Worm (Caenorhabditis elegans): ENCODE measurements around the gene his-4.

- no peak for TF ChIP-seq F13C5.2 (tag; optimal IDR thresholded peaks at IDR 0.05)
- no peak for TF ChIP-seq ama-1 (optimal IDR thresholded peaks at IDR 0.05)
- no peak for TF ChIP-seq B0310.2 (tag; optimal IDR thresholded peaks at IDR 0.05)
- TF ChIP-seq ets-7 (tag; optimal IDR thresholded peaks at IDR 0.05): no peak
- no peak for TF ChIP-seq tbx-11 (GFP tag; IDR thresholded peaks at IDR 0.05)
- no peak for TF ChIP-seq tbx-37 (GFP tag; conservative IDR thresholded peaks at IDR 0.05)
- TF ChIP-seq flt-1 (GFP tag; IDR thresholded peaks at IDR 0.05): no peak
- TF ChIP-seq pes-1 (GFP tag; IDR thresholded peaks at IDR 0.05): no peak
- no peak for TF ChIP-seq tra-4 (tag; optimal IDR thresholded peaks at IDR 0.05)
- no peak for TF ChIP-seq ceh-13 (GFP tag; optimal IDR thresholded peaks at IDR 0.05)
Observed at ce11 chrV:16024917-16025316, 15.4 kb downstream of the his-4 start.
